Worm (Caenorhabditis elegans) whole organism, young adult: ENCODE data around the gene M7.8.

Experiments used
- B0261.1 ChIP-seq: sonication (generic microtip); optimal IDR thresholded peaks from 2 replicates; lab custom pipeline; 2016; ENCODE audit warnings: mild to moderate bottlenecking, missing genetic modification characterization, moderate library complexity, missing compliant biosample characterization
- D2030.7 ChIP-seq: fragments of 200-800 bp; sonication (Bioruptor generic); IDR thresholded peaks from 2 replicates; pipeline ENCODE4 v1.3.6; 2022; ENCODE audit warnings: missing genetic modification reagents, missing genetic modification characterization, missing compliant biosample characterization
- F10E7.11 ChIP-seq: sonication (generic microtip); optimal IDR thresholded peaks from 2 replicates; lab custom pipeline; 2017; ENCODE audit warnings: mild to moderate bottlenecking, missing genetic modification characterization, moderate library complexity, missing compliant biosample characterization
- F23B12.7 ChIP-seq: sonication (generic microtip); optimal IDR thresholded peaks from 2 replicates; lab custom pipeline; 2017; ENCODE audit warnings: missing genetic modification characterization, mild to moderate bottlenecking, missing compliant biosample characterization, antibody characterized with exemption, moderate library complexity; ENCODE audit not compliant: insufficient read depth
- F33H1.4 ChIP-seq: fragments of 200-800 bp; sonication (Bioruptor generic); IDR thresholded peaks from 2 replicates; pipeline ENCODE4 v1.3.6; 2022; ENCODE audit warnings: missing genetic modification reagents, missing genetic modification characterization, missing compliant biosample characterization
- F37B4.10 ChIP-seq: fragments of 200-800 bp; sonication (Bioruptor generic); IDR thresholded peaks from 2 replicates; pipeline ENCODE4 v1.3.6; 2022; ENCODE audit warnings: missing genetic modification characterization, missing compliant biosample characterization
- F57A8.1 ChIP-seq: fragments of 200-800 bp; sonication (Bioruptor generic); optimal IDR thresholded peaks from 2 replicates; lab custom pipeline; 2018; ENCODE audit warnings: mild to moderate bottlenecking, missing genetic modification characterization, moderate library complexity, missing compliant biosample characterization
- T07F8.4 ChIP-seq: sonication (generic microtip); optimal IDR thresholded peaks from 2 replicates; lab custom pipeline; 2016; ENCODE audit warnings: mild to moderate bottlenecking, missing genetic modification characterization, moderate library complexity, missing compliant biosample characterization
- T26A5.8 ChIP-seq: sonication (generic microtip); optimal IDR thresholded peaks from 2 replicates; lab custom pipeline; 2016; ENCODE audit warnings: missing genetic modification characterization, missing compliant biosample characterization
- Y79H2A.3 ChIP-seq: fragments of 200-800 bp; sonication (Bioruptor generic); conservative IDR thresholded peaks from 2 replicates; pipeline ENCODE4 v1.3.6; 2022; ENCODE audit warnings: missing genetic modification reagents, missing genetic modification characterization, missing compliant biosample characterization
- akir-1 ChIP-seq: fragments of 200-800 bp; sonication (Bioruptor generic); optimal IDR thresholded peaks from 2 replicates; lab custom pipeline; 2018; ENCODE audit warnings: mild to moderate bottlenecking, missing genetic modification characterization, moderate library complexity, missing compliant biosample characterization
- ama-1 ChIP-seq, 3 experiments: fragments of 150-350 bp in 1 of 3; sonication (generic microtip) in 2 of 3; optimal IDR thresholded peaks; 2 replicates each; lab custom pipeline; 2014 to 2018; ENCODE audit warnings: missing biosample characterization in 2 of 3, missing genetic modification characterization in 2 of 3, missing genetic modification reagents in 2 of 3
- aptf-2 ChIP-seq: fragments of 200-800 bp; sonication (Bioruptor generic); conservative IDR thresholded peaks from 2 replicates; pipeline ENCODE4 v1.3.6; 2022; ENCODE audit warnings: missing genetic modification reagents, missing genetic modification characterization, missing compliant biosample characterization
- aptf-3 ChIP-seq: fragments of 200-800 bp; sonication (Bioruptor generic); IDR thresholded peaks from 2 replicates; pipeline ENCODE4 v1.3.6; 2022; ENCODE audit warnings: missing genetic modification characterization, missing compliant biosample characterization
- bed-1 ChIP-seq: fragments of 200-800 bp; sonication (Bioruptor generic); IDR thresholded peaks from 2 replicates; pipeline ENCODE4 v1.3.6; 2022; ENCODE audit warnings: missing genetic modification reagents, missing genetic modification characterization, missing compliant biosample characterization
- ceh-91 ChIP-seq: fragments of 200-800 bp; sonication (Bioruptor generic); IDR thresholded peaks from 2 replicates; pipeline ENCODE4 v1.3.6; 2022; ENCODE audit warnings: missing genetic modification reagents, missing genetic modification characterization, missing compliant biosample characterization
- chd-7 ChIP-seq: sonication (generic microtip); optimal IDR thresholded peaks from 2 replicates; lab custom pipeline; 2016; ENCODE audit warnings: mild to moderate bottlenecking, missing genetic modification characterization, moderate library complexity, missing compliant biosample characterization
- egrh-3 ChIP-seq: fragments of 200-800 bp; sonication (Bioruptor generic); IDR thresholded peaks from 2 replicates; pipeline ENCODE4 v1.3.6; 2022; ENCODE audit warnings: missing genetic modification reagents, missing genetic modification characterization, missing compliant biosample characterization
- ekl-4 ChIP-seq: fragments of 200-800 bp; sonication (Bioruptor generic); IDR thresholded peaks from 2 replicates; pipeline ENCODE4 v1.3.6; 2022; ENCODE audit warnings: missing genetic modification reagents, missing genetic modification characterization, missing compliant biosample characterization
- gei-17 ChIP-seq: fragments of 200-800 bp; sonication (Bioruptor generic); optimal IDR thresholded peaks from 2 replicates; lab custom pipeline; 2018; ENCODE audit warnings: mild to moderate bottlenecking, missing genetic modification characterization, missing compliant biosample characterization
- lag-1 ChIP-seq: fragments of 200-800 bp; sonication (Bioruptor generic); IDR thresholded peaks from 2 replicates; pipeline ENCODE4 v1.3.6; 2022; ENCODE audit warnings: missing genetic modification reagents, missing genetic modification characterization, missing compliant biosample characterization
- lin-26 ChIP-seq: fragments of 200-800 bp; sonication (Bioruptor generic); IDR thresholded peaks from 2 replicates; pipeline ENCODE4 v1.3.6; 2022; ENCODE audit warnings: missing genetic modification reagents, missing genetic modification characterization, missing compliant biosample characterization
- lin-35 ChIP-seq, 3 experiments: fragments of 150-350 bp in 2 of 3; sonication (generic microtip) in 1 of 3; optimal IDR thresholded peaks; 2 replicates each; lab custom pipeline; 2014 to 2018; ENCODE audit warnings: missing biosample characterization in 3 of 3, missing genetic modification characterization in 3 of 3, missing genetic modification reagents in 3 of 3
- lsl-1 ChIP-seq: fragments of 200-800 bp; sonication (Bioruptor generic); optimal IDR thresholded peaks from 2 replicates; lab custom pipeline; 2018; ENCODE audit warnings: mild to moderate bottlenecking, missing genetic modification characterization, moderate library complexity, missing compliant biosample characterization
- mcd-1 ChIP-seq: fragments of 200-800 bp; sonication (Bioruptor generic); IDR thresholded peaks from 2 replicates; pipeline ENCODE4 v1.3.6; 2022; ENCODE audit warnings: missing genetic modification reagents, missing genetic modification characterization, missing compliant biosample characterization
- nhr-179 ChIP-seq: sonication (generic microtip); optimal IDR thresholded peaks from 2 replicates; lab custom pipeline; 2016; ENCODE audit warnings: mild to moderate bottlenecking, missing genetic modification characterization, missing compliant biosample characterization
- nhr-27 ChIP-seq: fragments of 200-800 bp; sonication (Bioruptor generic); optimal IDR thresholded peaks from 2 replicates; lab custom pipeline; 2018; ENCODE audit warnings: mild to moderate bottlenecking, missing genetic modification characterization, moderate library complexity, missing compliant biosample characterization
- nhr-80 ChIP-seq: sonication (generic microtip); optimal IDR thresholded peaks from 2 replicates; lab custom pipeline; 2016; ENCODE audit warnings: missing genetic modification characterization, missing compliant biosample characterization
- pbrm-1 ChIP-seq: fragments of 200-800 bp; sonication (Bioruptor generic); IDR thresholded peaks from 2 replicates; pipeline ENCODE4 v1.3.6; 2022; ENCODE audit warnings: missing genetic modification reagents, missing genetic modification characterization, missing compliant biosample characterization
- rcor-1 ChIP-seq: fragments of 200-800 bp; sonication (Bioruptor generic); IDR thresholded peaks from 2 replicates; pipeline ENCODE4 v1.3.6; 2022; ENCODE audit warnings: missing genetic modification reagents, missing genetic modification characterization, missing compliant biosample characterization
- tbx-9 ChIP-seq: sonication (generic microtip); optimal IDR thresholded peaks from 2 replicates; lab custom pipeline; 2016; ENCODE audit warnings: borderline replicate concordance, missing genetic modification characterization, inconsistent platforms, missing compliant biosample characterization
- unc-130 ChIP-seq: sonication (generic microtip); optimal IDR thresholded peaks from 2 replicates; lab custom pipeline; 2016; ENCODE audit warnings: missing genetic modification reagents, missing genetic modification characterization, missing compliant biosample characterization
- unc-62 ChIP-seq: fragments of 150-350 bp; optimal IDR thresholded peaks from 2 replicates; lab custom pipeline; 2014; ENCODE audit warnings: missing biosample characterization, missing genetic modification reagents, missing genetic modification characterization
- zfh-2 ChIP-seq: fragments of 200-800 bp; sonication (Bioruptor generic); conservative IDR thresholded peaks from 2 replicates; pipeline ENCODE4 v1.3.6; 2022; ENCODE audit warnings: missing genetic modification reagents, missing genetic modification characterization, missing compliant biosample characterization

Gene M7.8

ce11 chrIV:11105724-11106123, 10.8 kb upstream of the M7.8 start, which contains the start of gene srlf-24:
srlf-24 (minus strand) TSS chrIV:11105824.
- no peak for TF ChIP-seq pbrm-1 (GFP tag; lab: Robert Waterston, UW)
- no peak for TF ChIP-seq mcd-1 (GFP tag; lab: Robert Waterston, UW)
- no peak for TF ChIP-seq gei-17 (GFP tag; lab: Kevin White, UChicago)
- TF ChIP-seq T26A5.8 (tag; lab: Kevin White, UChicago), result no peak
- no peak for TF ChIP-seq nhr-80 (tag; lab: Kevin White, UChicago)
- TF ChIP-seq lsl-1 (GFP tag; lab: Kevin White, UChicago), result no peak
- no peak for TF ChIP-seq zfh-2 (GFP tag; lab: Robert Waterston, UW)
- no peak for TF ChIP-seq nhr-27
- TF ChIP-seq ceh-91 (GFP tag; lab: Robert Waterston, UW), result no peak
- TF ChIP-seq chd-7 (tag; lab: Kevin White, UChicago), result no peak
- TF ChIP-seq lag-1 (GFP tag; lab: Robert Waterston, UW), result no peak
- no peak for TF ChIP-seq F10E7.11 (tag; lab: Kevin White, UChicago)
- no peak for TF ChIP-seq rcor-1 (GFP tag; lab: Robert Waterston, UW)
- no peak for TF ChIP-seq lin-35 (GFP tag; optimal IDR thresholded peaks at IDR 0.05; lab: Kevin White, UChicago)
- TF ChIP-seq bed-1 (GFP tag; lab: Robert Waterston, UW), result no peak
- TF ChIP-seq, all 124 proteins: peak for 0

- no peak for TF ChIP-seq unc-130 (GFP tag; lab: Kevin White, UChicago)
- no peak for TF ChIP-seq aptf-3 (GFP tag; lab: Robert Waterston, UW)
- no peak for TF ChIP-seq nhr-179 (tag; lab: Kevin White, UChicago)
- TF ChIP-seq ama-1 (optimal IDR thresholded peaks at IDR 0.05; lab: Kevin White, UChicago), result no peak
- no peak for TF ChIP-seq ama-1 (GFP tag; optimal IDR thresholded peaks at IDR 0.05; lab: Kevin White, UChicago)
Observed at ce11 chrIV:11103501-11103900, 8.6 kb upstream of the M7.8 start.

- no peak for TF ChIP-seq B0261.1
Observed at ce11 chrIV:11102608-11103007, 7.7 kb upstream of the M7.8 start, which contains the start of gene srlf-17. srlf-17 (minus strand) TSS chrIV:11102708.

ce11 chrIV:11101383-11101782, 6.5 kb upstream of the M7.8 start, which contains the start of gene srlf-18:
srlf-18 (minus strand) TSS chrIV:11101483.
- no peak for TF ChIP-seq lin-26 (GFP tag; lab: Robert Waterston, UW)
- no peak for TF ChIP-seq Y79H2A.3 (GFP tag; lab: Robert Waterston, UW)
- no peak for TF ChIP-seq pbrm-1 (GFP tag; lab: Robert Waterston, UW)
- no peak for TF ChIP-seq tbx-9 (tag; lab: Kevin White, UChicago)
- TF ChIP-seq F23B12.7 (tag; lab: Kevin White, UChicago), result no peak
- no peak for TF ChIP-seq F37B4.10 (GFP tag; lab: Robert Waterston, UW)
- TF ChIP-seq rcor-1 (GFP tag; lab: Robert Waterston, UW), result no peak
- no peak for TF ChIP-seq zfh-2 (GFP tag; lab: Robert Waterston, UW)
- no peak for TF ChIP-seq T07F8.4 (tag; lab: Kevin White, UChicago)
- TF ChIP-seq egrh-3 (GFP tag; lab: Robert Waterston, UW), result no peak
- TF ChIP-seq akir-1 (GFP tag; lab: Kevin White, UChicago), result no peak
- TF ChIP-seq D2030.7 (GFP tag; lab: Robert Waterston, UW), result no peak
- no peak for TF ChIP-seq ama-1 (optimal IDR thresholded peaks at IDR 0.05; lab: Kevin White, UChicago)
- TF ChIP-seq ama-1 (GFP tag; optimal IDR thresholded peaks at IDR 0.05; lab: Kevin White, UChicago), result no peak
- TF ChIP-seq aptf-3 (GFP tag; lab: Robert Waterston, UW), result no peak
- no peak for TF ChIP-seq F57A8.1
- no peak for TF ChIP-seq F33H1.4 (GFP tag; lab: Robert Waterston, UW)
- no peak for TF ChIP-seq ekl-4
- no peak for TF ChIP-seq unc-62 (GFP tag; lab: Kevin White, UChicago)
- no peak for TF ChIP-seq aptf-2
